Fruit fly (Drosophila melanogaster) whole organism, embryonic: ENCODE results near the gene cno.

Source experiments
- Aef1 ChIP-seq: fragments of 200-800 bp; sonication (Bioruptor generic); IDR thresholded peaks from 3 replicates; pipeline ENCODE4 v1.3.6; 2022; ENCODE audit warnings: missing biosample characterization, missing genetic modification characterization
- BEAF-32 ChIP-seq: fragments of 200-800 bp; sonication (Bioruptor generic); optimal IDR thresholded peaks from 3 replicates; lab custom pipeline; 2017; ENCODE audit warnings: missing biosample characterization, missing genetic modification characterization, mild to moderate bottlenecking, moderate library complexity, missing genetic modification reagents
- CG10565 ChIP-seq: fragments of 200-800 bp; sonication (Bioruptor generic); optimal IDR thresholded peaks from 3 replicates; lab custom pipeline; 2016; ENCODE audit warnings: missing biosample characterization, mild to moderate bottlenecking, missing genetic modification characterization
- CG11560 ChIP-seq: fragments of 200-800 bp; sonication (Bioruptor generic); IDR thresholded peaks from 3 replicates; pipeline ENCODE4 v1.3.6; 2022; ENCODE audit warnings: missing biosample characterization, missing genetic modification characterization
- CG11723 ChIP-seq: fragments of 200-800 bp; sonication (Bioruptor generic); optimal IDR thresholded peaks from 2 replicates; lab custom pipeline; 2017; ENCODE audit warnings: missing biosample characterization, mild to moderate bottlenecking, missing genetic modification characterization
- CG12744 ChIP-seq: fragments of 200-800 bp; sonication (Bioruptor generic); optimal IDR thresholded peaks from 2 replicates; lab custom pipeline; 2016; ENCODE audit warnings: missing biosample characterization, missing genetic modification characterization
- CG13424 ChIP-seq: fragments of 200-800 bp; sonication (Bioruptor generic); optimal IDR thresholded peaks from 2 replicates; lab custom pipeline; 2019; ENCODE audit warnings: missing biosample characterization, mild to moderate bottlenecking, missing genetic modification characterization, moderate library complexity
- CG13894 ChIP-seq: fragments of 200-800 bp; sonication (Bioruptor generic); optimal IDR thresholded peaks from 3 replicates; lab custom pipeline; 2018; ENCODE audit warnings: missing biosample characterization, mild to moderate bottlenecking, missing genetic modification characterization, moderate library complexity
- CG14050 ChIP-seq: fragments of 200-800 bp; sonication (Bioruptor generic); IDR thresholded peaks from 3 replicates; pipeline ENCODE4 v1.3.6; 2022; ENCODE audit warnings: missing biosample characterization, missing genetic modification characterization
- CG14710 ChIP-seq: fragments of 200-800 bp; sonication (Bioruptor generic); optimal IDR thresholded peaks from 3 replicates; lab custom pipeline; 2019; ENCODE audit warnings: missing biosample characterization, mild to moderate bottlenecking, missing genetic modification characterization, moderate library complexity
- CG14965 ChIP-seq: fragments of 200-800 bp; sonication (Bioruptor generic); optimal IDR thresholded peaks from 2 replicates; lab custom pipeline; 2016; ENCODE audit warnings: missing biosample characterization, missing genetic modification characterization, borderline replicate concordance
- CG17568 ChIP-seq: fragments of 200-800 bp; sonication (Bioruptor generic); optimal IDR thresholded peaks from 2 replicates; lab custom pipeline; 2018; ENCODE audit warnings: missing biosample characterization, mild to moderate bottlenecking, missing genetic modification characterization, moderate library complexity
- CG3065 ChIP-seq: fragments of 200-800 bp; sonication (Bioruptor generic); optimal IDR thresholded peaks from 2 replicates; lab custom pipeline; 2016; ENCODE audit warnings: missing biosample characterization, missing genetic modification characterization
- CG3407 ChIP-seq: fragments of 200-800 bp; sonication (Bioruptor generic); optimal IDR thresholded peaks from 2 replicates; lab custom pipeline; 2018; ENCODE audit warnings: missing biosample characterization, mild to moderate bottlenecking, missing genetic modification characterization
- CG34376 ChIP-seq: fragments of 200-800 bp; sonication (Bioruptor generic); optimal IDR thresholded peaks from 2 replicates; lab custom pipeline; 2018; ENCODE audit warnings: missing biosample characterization, mild to moderate bottlenecking, missing genetic modification characterization
- CG43689 ChIP-seq: fragments of 200-800 bp; sonication (Bioruptor generic); IDR thresholded peaks from 2 replicates; pipeline ENCODE4 v1.3.6; 2022; ENCODE audit warnings: missing biosample characterization, missing genetic modification characterization
- CG5245 ChIP-seq: fragments of 200-800 bp; sonication (Bioruptor generic); optimal IDR thresholded peaks from 3 replicates; lab custom pipeline; 2016; ENCODE audit warnings: missing biosample characterization, missing genetic modification characterization
- CG6175 ChIP-seq: fragments of 200-800 bp; sonication (Bioruptor generic); IDR thresholded peaks from 3 replicates; pipeline ENCODE4 v1.3.6; 2022; ENCODE audit warnings: missing biosample characterization, missing genetic modification characterization
- CG6254 ChIP-seq: fragments of 200-800 bp; sonication (Bioruptor generic); optimal IDR thresholded peaks from 3 replicates; lab custom pipeline; 2017; ENCODE audit warnings: mild to moderate bottlenecking, missing biosample characterization, missing genetic modification reagents, missing genetic modification characterization
- CG7745 ChIP-seq: fragments of 200-800 bp; sonication (Bioruptor generic); optimal IDR thresholded peaks from 2 replicates; lab custom pipeline; 2018; ENCODE audit warnings: missing biosample characterization, mild to moderate bottlenecking, missing genetic modification characterization, moderate library complexity
- CG7786 ChIP-seq: fragments of 200-800 bp; sonication (Bioruptor generic); optimal IDR thresholded peaks from 2 replicates; lab custom pipeline; 2016; ENCODE audit warnings: missing biosample characterization, missing genetic modification characterization
- CG8089 ChIP-seq: fragments of 200-800 bp; sonication (Bioruptor generic); optimal IDR thresholded peaks from 3 replicates; lab custom pipeline; 2016; ENCODE audit warnings: missing biosample characterization, missing genetic modification characterization
- CG9609 ChIP-seq: fragments of 200-800 bp; sonication (Bioruptor generic); optimal IDR thresholded peaks from 3 replicates; lab custom pipeline; 2016; ENCODE audit warnings: missing biosample characterization, missing genetic modification characterization
- CG9876 ChIP-seq: fragments of 200-800 bp; sonication (Bioruptor generic); optimal IDR thresholded peaks from 2 replicates; lab custom pipeline; 2016; ENCODE audit warnings: missing biosample characterization, missing genetic modification characterization
- CkIIα-i1 ChIP-seq: fragments of 200-800 bp; sonication (Bioruptor generic); IDR thresholded peaks from 2 replicates; pipeline ENCODE4 v1.3.6; 2022; ENCODE audit warnings: missing biosample characterization, missing genetic modification characterization
- Dip3 ChIP-seq: fragments of 200-800 bp; sonication (Bioruptor generic); optimal IDR thresholded peaks from 3 replicates; lab custom pipeline; 2016; ENCODE audit warnings: missing biosample characterization, missing genetic modification characterization
- Doc2 ChIP-seq: fragments of 200-800 bp; sonication (Bioruptor generic); IDR thresholded peaks from 2 replicates; pipeline ENCODE4 v1.3.6; 2022; ENCODE audit warnings: missing biosample characterization, missing genetic modification characterization
- Dref ChIP-seq: fragments of 200-800 bp; sonication (Bioruptor generic); IDR thresholded peaks from 2 replicates; pipeline ENCODE4 v1.3.6; 2022; ENCODE audit warnings: missing biosample characterization, missing genetic modification characterization
- Fer3 ChIP-seq: fragments of 200-800 bp; sonication (Bioruptor generic); optimal IDR thresholded peaks from 2 replicates; lab custom pipeline; 2018; ENCODE audit warnings: missing biosample characterization, mild to moderate bottlenecking, missing genetic modification characterization, moderate library complexity
- MESR4 ChIP-seq: fragments of 200-800 bp; sonication (Bioruptor generic); optimal IDR thresholded peaks from 2 replicates; lab custom pipeline; 2018; ENCODE audit warnings: missing biosample characterization, mild to moderate bottlenecking, missing genetic modification characterization, moderate library complexity
- Med ChIP-seq: fragments of 200-800 bp; sonication (Bioruptor generic); peaks from one replicate; lab custom pipeline; 2016; ENCODE audit warnings: missing biosample characterization, missing genetic modification characterization, mild to moderate bottlenecking, inconsistent platforms, moderate library complexity
- Rfx ChIP-seq: fragments of 200-800 bp; sonication (Bioruptor generic); IDR thresholded peaks from 2 replicates; pipeline ENCODE4 v1.3.6; 2022; ENCODE audit warnings: missing biosample characterization, missing genetic modification characterization
- Sry-δ ChIP-seq: fragments of 200-800 bp; sonication (Bioruptor generic); optimal IDR thresholded peaks from 2 replicates; lab custom pipeline; 2016; ENCODE audit warnings: missing biosample characterization, missing genetic modification characterization
- Xbp1 ChIP-seq: fragments of 200-800 bp; sonication (Bioruptor generic); optimal IDR thresholded peaks from 3 replicates; lab custom pipeline; 2016; ENCODE audit warnings: missing biosample characterization, mild to moderate bottlenecking, missing genetic modification characterization
- ara ChIP-seq: fragments of 200-800 bp; sonication (Bioruptor generic); IDR thresholded peaks from 2 replicates; pipeline ENCODE4 v1.3.6; 2022; ENCODE audit warnings: missing biosample characterization, missing genetic modification characterization
- bab2 ChIP-seq: fragments of 200-800 bp; sonication (Bioruptor generic); optimal IDR thresholded peaks from 2 replicates; lab custom pipeline; 2016; ENCODE audit warnings: missing biosample characterization, missing genetic modification characterization
- dati ChIP-seq: fragments of 200-800 bp; sonication (Bioruptor generic); IDR thresholded peaks from 2 replicates; pipeline ENCODE4 v1.3.6; 2022; ENCODE audit warnings: missing biosample characterization, missing genetic modification characterization
- dimm ChIP-seq: fragments of 200-800 bp; sonication (Bioruptor generic); IDR thresholded peaks from 2 replicates; pipeline ENCODE4 v1.3.6; 2022; ENCODE audit warnings: missing biosample characterization, missing genetic modification characterization
- dmrt99B ChIP-seq: fragments of 200-800 bp; sonication (Bioruptor generic); optimal IDR thresholded peaks from 2 replicates; lab custom pipeline; 2018; ENCODE audit warnings: missing biosample characterization, mild to moderate bottlenecking, missing genetic modification characterization, moderate library complexity
- exex ChIP-seq: fragments of 200-800 bp; sonication (Bioruptor generic); optimal IDR thresholded peaks from 4 replicates; lab custom pipeline; 2018; ENCODE audit warnings: missing biosample characterization, mild to moderate bottlenecking, missing genetic modification characterization, moderate library complexity
- hb ChIP-seq: fragments of 200-800 bp; sonication (Bioruptor generic); IDR thresholded peaks from 3 replicates; pipeline ENCODE4 v1.3.6; 2022; ENCODE audit warnings: missing biosample characterization, missing genetic modification characterization; ENCODE audit not compliant: partially characterized antibody
- ind ChIP-seq: fragments of 200-800 bp; sonication (Bioruptor generic); optimal IDR thresholded peaks from 3 replicates; lab custom pipeline; 2016; ENCODE audit warnings: missing biosample characterization, missing genetic modification characterization
- nau ChIP-seq: fragments of 200-800 bp; sonication (Bioruptor generic); optimal IDR thresholded peaks from 3 replicates; lab custom pipeline; 2017; ENCODE audit warnings: missing biosample characterization, mild to moderate bottlenecking, missing genetic modification characterization, missing genetic modification reagents
- psq ChIP-seq: fragments of 200-800 bp; sonication (Bioruptor generic); optimal IDR thresholded peaks from 2 replicates; lab custom pipeline; 2017; ENCODE audit warnings: missing biosample characterization, missing genetic modification characterization
- ro ChIP-seq: fragments of 200-800 bp; sonication (Bioruptor generic); IDR thresholded peaks from 2 replicates; pipeline ENCODE4 v1.3.6; 2022; ENCODE audit warnings: missing biosample characterization, missing genetic modification characterization
- sisA ChIP-seq: fragments of 200-800 bp; sonication (Bioruptor generic); IDR thresholded peaks from 2 replicates; pipeline ENCODE4 v1.3.6; 2022; ENCODE audit warnings: missing biosample characterization, missing genetic modification characterization
- sna ChIP-seq: fragments of 200-800 bp; sonication (Bioruptor generic); IDR thresholded peaks from 2 replicates; pipeline ENCODE4 v1.3.6; 2022; ENCODE audit warnings: missing biosample characterization, missing genetic modification characterization; ENCODE audit not compliant: partially characterized antibody
- stc ChIP-seq: fragments of 200-800 bp; sonication (Bioruptor generic); IDR thresholded peaks from 2 replicates; pipeline ENCODE4 v1.3.6; 2022; ENCODE audit warnings: missing biosample characterization, missing genetic modification characterization
- unpg ChIP-seq: fragments of 200-800 bp; sonication (Bioruptor generic); optimal IDR thresholded peaks from 3 replicates; lab custom pipeline; 2018; ENCODE audit warnings: missing biosample characterization, mild to moderate bottlenecking, missing genetic modification characterization, moderate library complexity
- vfl ChIP-seq: fragments of 200-800 bp; sonication (Bioruptor generic); optimal IDR thresholded peaks from 2 replicates; lab custom pipeline; 2016; ENCODE audit warnings: missing biosample characterization, missing genetic modification characterization
- zen2 ChIP-seq: fragments of 200-800 bp; sonication (Bioruptor generic); IDR thresholded peaks from 3 replicates; pipeline ENCODE4 v1.3.6; 2022; ENCODE audit warnings: missing biosample characterization, missing genetic modification characterization; ENCODE audit not compliant: partially characterized antibody

cno gene

dm6 chr3R:5232197-5232607 lies 14.9 kb upstream of the cno start, which contains the start of the genes Kat60 and Mms19 (continued):
- TF ChIP-seq CG7745, result no peak
- TF ChIP-seq CG3065 (GFP tag; lab: Kevin White, UChicago), result peak; percentile 47
- TF ChIP-seq ind (GFP tag; lab: Kevin White, UChicago), result peak; percentile 73
- TF ChIP-seq CG6254 (GFP tag; lab: Kevin White, UChicago), result peak; percentile 83
- TF ChIP-seq CG9876 (GFP tag; lab: Kevin White, UChicago), result peak; percentile 26
- TF ChIP-seq CG13424 (tag; lab: Kevin White, UChicago), result peak; percentile 61
- TF ChIP-seq Med (GFP tag; lab: Kevin White, UChicago), result peak; percentile 92
- TF ChIP-seq exex (tag; lab: Kevin White, UChicago), result no peak
- TF ChIP-seq dimm (GFP tag; lab: Robert Waterston, UW), result no peak
- no peak for TF ChIP-seq dmrt99B (tag; lab: Kevin White, UChicago)
- no peak for TF ChIP-seq unpg (GFP tag; lab: Kevin White, UChicago)
- TF ChIP-seq vfl (GFP tag; lab: Kevin White, UChicago), result peak; percentile 67
- peak; percentile 34 for TF ChIP-seq CG11723 (GFP tag; lab: Kevin White, UChicago)
- no peak for TF ChIP-seq CkIIα-i1 (GFP tag; lab: Robert Waterston, UW)
- TF ChIP-seq CG17568, result no peak
- peak; percentile 94 for TF ChIP-seq hb (GFP tag; lab: Robert Waterston, UW)
- TF ChIP-seq CG3407 (GFP tag; lab: Kevin White, UChicago), result no peak
- TF ChIP-seq CG10565 (GFP tag; lab: Kevin White, UChicago), result no peak
- peak; percentile 48; the same call in 1 of the 3 replicates for TF ChIP-seq CG6175 (GFP tag; lab: Robert Waterston, UW)
- TF ChIP-seq CG12744 (GFP tag; lab: Kevin White, UChicago), result peak; percentile 6
- TF ChIP-seq sna, result peak; percentile 90
- no peak for TF ChIP-seq CG14050 (GFP tag; lab: Robert Waterston, UW)
- TF ChIP-seq bab2 (GFP tag; lab: Kevin White, UChicago), result peak; percentile 58
- peak; percentile 36 for TF ChIP-seq CG34376
- peak; percentile 75; the same call in 1 of the 3 replicates for TF ChIP-seq zen2 (GFP tag; lab: Robert Waterston, UW)
- peak; percentile 98 for TF ChIP-seq Sry-δ
- peak; percentile 13 for TF ChIP-seq CG5245 (GFP tag; lab: Kevin White, UChicago)
- TF ChIP-seq Aef1 (GFP tag; lab: Robert Waterston, UW), result peak; percentile 70
- TF ChIP-seq ara (GFP tag; lab: Robert Waterston, UW), result peak; percentile 72
- peak; percentile 52 for TF ChIP-seq psq (GFP tag; lab: Kevin White, UChicago)
- TF ChIP-seq MESR4, result no peak
- no peak for TF ChIP-seq nau (GFP tag; lab: Kevin White, UChicago)
- no peak for TF ChIP-seq CG13894
- peak; percentile 38 for TF ChIP-seq CG8089
- TF ChIP-seq BEAF-32 (GFP tag; lab: Kevin White, UChicago), result peak; percentile 100
- TF ChIP-seq CG43689, result no peak
- peak; percentile 46 for TF ChIP-seq Fer3 (tag; lab: Kevin White, UChicago)
- peak; percentile 86 for TF ChIP-seq CG14710 (tag; lab: Kevin White, UChicago)
- TF ChIP-seq CG14965 (GFP tag; lab: Kevin White, UChicago), result no peak
- peak; percentile 57 for TF ChIP-seq CG9609 (GFP tag; lab: Kevin White, UChicago)
- peak; percentile 74 for TF ChIP-seq Xbp1
- peak; percentile 73 for TF ChIP-seq sisA (GFP tag; lab: Robert Waterston, UW)
- TF ChIP-seq Rfx (GFP tag; lab: Robert Waterston, UW), result peak; percentile 83
- TF ChIP-seq CG7786 (GFP tag; lab: Kevin White, UChicago), result peak; percentile 35
- no peak for TF ChIP-seq Doc2 (GFP tag; lab: Robert Waterston, UW)
- TF ChIP-seq Dref (GFP tag; lab: Robert Waterston, UW), result peak; percentile 92
- TF ChIP-seq dati (GFP tag; lab: Robert Waterston, UW), result no peak
- TF ChIP-seq CG11560 (tag; lab: Robert Waterston, UW), result peak; percentile 69; the same call in 2 of the 3 replicates
- TF ChIP-seq stc, result no peak
- TF ChIP-seq Dip3 (GFP tag; lab: Kevin White, UChicago), result peak; percentile 64
- TF ChIP-seq ro (GFP tag; lab: Robert Waterston, UW), result no peak
